Fruit fly (Drosophila melanogaster): ENCODE data around the gene CG5274.

The CG5274 gene

DNA sequence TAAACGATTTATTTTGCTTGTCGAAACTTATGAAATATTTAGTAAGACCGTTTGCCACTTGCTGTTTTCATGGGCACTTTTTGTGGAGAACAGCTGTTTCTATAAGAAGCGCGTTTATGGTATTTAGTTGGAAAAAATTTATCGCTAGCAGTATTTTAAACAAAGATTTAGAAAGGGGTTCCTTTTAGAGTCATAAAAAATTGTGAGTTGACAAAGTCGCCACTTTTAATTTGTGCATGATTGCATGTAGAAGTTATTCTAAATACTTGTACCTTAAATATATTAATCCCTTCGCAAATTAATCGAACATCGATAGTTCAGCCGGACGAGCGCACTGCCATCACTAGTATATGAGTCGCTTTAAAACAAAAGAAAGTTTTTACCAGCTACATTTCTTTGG lies 4.8 kb upstream of the CG5274 start, which contains the start of the genes Las and Psn (continued):
- TF ChIP-seq CG34376 (GFP tag; optimal IDR thresholded peaks at IDR 0.05) (peak; percentile 9), CG11723 (GFP tag; optimal IDR thresholded peaks at IDR 0.05) (no peak), chm (GFP tag; IDR thresholded peaks at IDR 0.05) (no peak), ftz-f1 (GFP tag; optimal IDR thresholded peaks at IDR 0.05) (no peak), Spps (tag; optimal IDR thresholded peaks at IDR 0.05) (no peak), CG33213 (GFP tag; optimal IDR thresholded peaks at IDR 0.05) (peak; percentile 33), lmd (GFP tag; IDR thresholded peaks at IDR 0.05) (no peak), CG8281 (tag; optimal IDR thresholded peaks at IDR 0.05) (no peak), salm (tag; optimal IDR thresholded peaks at IDR 0.05) (no peak), CG14860 (GFP tag; IDR thresholded peaks at IDR 0.05; ENCODE audit: partially characterized antibody) (peak; percentile 50; the same call in 2 of the 3 replicates), D (optimal IDR thresholded peaks at IDR 0.05) (no peak), D (GFP tag; optimal IDR thresholded peaks at IDR 0.05) (no peak), kah (GFP tag; optimal IDR thresholded peaks at IDR 0.05) (no peak), pnt (GFP tag; optimal IDR thresholded peaks at IDR 0.05) (no peak), CG14965 (GFP tag; optimal IDR thresholded peaks at IDR 0.05; ENCODE audit: borderline replicate concordance) (no peak), nmo (GFP tag; optimal IDR thresholded peaks at IDR 0.05) (peak; percentile 48), CG11247 (GFP tag; IDR thresholded peaks at IDR 0.05) (no peak), CG2116 (GFP tag; optimal IDR thresholded peaks at IDR 0.05) (peak; percentile 69), Nf-YC (tag; optimal IDR thresholded peaks at IDR 0.05) (no peak), bsh (GFP tag; optimal IDR thresholded peaks at IDR 0.05) (no peak), CG16863 (GFP tag; optimal IDR thresholded peaks at IDR 0.05) (no peak), nau (GFP tag; optimal IDR thresholded peaks at IDR 0.05) (no peak), HmgZ (tag; optimal IDR thresholded peaks at IDR 0.05) (peak; percentile 10), CG10462 (GFP tag; optimal IDR thresholded peaks at IDR 0.05) (no peak), CG13775 (GFP tag; optimal IDR thresholded peaks at IDR 0.05) (no peak), Hr51 (GFP tag; optimal IDR thresholded peaks at IDR 0.05) (no peak), CG15696 (tag; optimal IDR thresholded peaks at IDR 0.05) (no peak), aop (GFP tag; IDR thresholded peaks at IDR 0.05) (no peak), CG14667 (GFP tag; IDR thresholded peaks at IDR 0.05) (no peak), CG15269 (tag; optimal IDR thresholded peaks at IDR 0.05) (no peak), btn (GFP tag; optimal IDR thresholded peaks at IDR 0.05) (no peak), scrt (GFP tag; optimal IDR thresholded peaks at IDR 0.05) (no peak), Dfd (GFP tag; optimal IDR thresholded peaks at IDR 0.05) (no peak), bab2 (GFP tag; optimal IDR thresholded peaks at IDR 0.05) (no peak), CG9437 (GFP tag; optimal IDR thresholded peaks at IDR 0.05) (no peak), Bteb2 (GFP tag; optimal IDR thresholded peaks at IDR 0.05) (peak; percentile 34), Optix (GFP tag; IDR thresholded peaks at IDR 0.05) (no peak), CkIIα-i1 (GFP tag; IDR thresholded peaks at IDR 0.05) (no peak), CG4424 (GFP tag; optimal IDR thresholded peaks at IDR 0.05) (no peak), crol (GFP tag; IDR thresholded peaks at IDR 0.05) (no peak), twi (tag; optimal IDR thresholded peaks at IDR 0.05) (no peak), Lpt (GFP tag; optimal IDR thresholded peaks at IDR 0.05) (no peak), gsb (GFP tag; IDR thresholded peaks at IDR 0.05) (no peak), CG7556 (GFP tag; optimal IDR thresholded peaks at IDR 0.05) (no peak), trh (GFP tag; optimal IDR thresholded peaks at IDR 0.05) (no peak), sr (GFP tag; IDR thresholded peaks at IDR 0.05) (no peak), Dip3 (GFP tag; optimal IDR thresholded peaks at IDR 0.05) (no peak), GATAe (GFP tag; conservative IDR thresholded peaks at IDR 0.05) (no peak), ato (GFP tag; IDR thresholded peaks at IDR 0.05; ENCODE audit: partially characterized antibody) (0 out of 2 replicates have a peak, but pooled peaks have one; percentile 40), ci (GFP tag; IDR thresholded peaks at IDR 0.05) (no peak), Ada2b (GFP tag; IDR thresholded peaks at IDR 0.05) (no peak), CG10366 (GFP tag; IDR thresholded peaks at IDR 0.05) (no peak)

Measured in whole organism, embryonic.